Worm (Caenorhabditis elegans) whole organism, midembryonic: ENCODE measurements around the gene C01C4.3.

Experiments used
- T22C8.4 ChIP-seq: fragments of 200-800 bp; sonication (Bioruptor generic); IDR thresholded peaks from 2 replicates; pipeline ENCODE4 v1.3.6; 2022; ENCODE audit warnings: missing genetic modification characterization, missing compliant biosample characterization
- cog-1 ChIP-seq: sonication (generic microtip); optimal IDR thresholded peaks from 2 replicates; lab custom pipeline; 2016; ENCODE audit warnings: missing genetic modification characterization, missing compliant biosample characterization
- flt-1 ChIP-seq: fragments of 200-800 bp; sonication (Bioruptor generic); IDR thresholded peaks from 2 replicates; pipeline ENCODE4 v1.3.6; 2022; ENCODE audit warnings: missing genetic modification characterization, missing compliant biosample characterization
- klf-2 ChIP-seq: fragments of 200-800 bp; sonication (Bioruptor generic); conservative IDR thresholded peaks from 2 replicates; pipeline ENCODE4 v1.3.6; 2022; ENCODE audit warnings: missing genetic modification reagents, missing genetic modification characterization, missing compliant biosample characterization
- med-1 ChIP-seq: sonication (generic microtip); optimal IDR thresholded peaks from 2 replicates; lab custom pipeline; 2017; ENCODE audit warnings: missing genetic modification characterization, mild to moderate bottlenecking, missing compliant biosample characterization, antibody characterized with exemption, missing genetic modification reagents; ENCODE audit not compliant: insufficient read depth
- ref-1 ChIP-seq: fragments of 200-800 bp; sonication (Bioruptor generic); conservative IDR thresholded peaks from 2 replicates; pipeline ENCODE4 v1.3.6; 2022; ENCODE audit warnings: missing genetic modification reagents, missing genetic modification characterization, missing compliant biosample characterization
- tab-1 ChIP-seq: fragments of 200-800 bp; sonication (Bioruptor generic); IDR thresholded peaks from 2 replicates; pipeline ENCODE4 v1.3.6; 2022; ENCODE audit warnings: missing genetic modification characterization, missing compliant biosample characterization
- ztf-23 ChIP-seq: fragments of 200-800 bp; sonication (Bioruptor generic); IDR thresholded peaks from 2 replicates; pipeline ENCODE4 v1.3.6; 2022; ENCODE audit warnings: missing genetic modification reagents, missing genetic modification characterization, missing compliant biosample characterization
- ztf-29 ChIP-seq: fragments of 200-800 bp; sonication (Bioruptor generic); IDR thresholded peaks from 2 replicates; pipeline ENCODE4 v1.3.6; 2022; ENCODE audit warnings: missing genetic modification reagents, missing genetic modification characterization, missing compliant biosample characterization

The C01C4.3 gene

ce11 chrX:3680544-3681214 lies 16.0 kb upstream of the C01C4.3 start, which contains the start of gene tsp-17:
tsp-17 (plus strand) TSS chrX:3681164.
- TF ChIP-seq flt-1 (GFP tag; lab: Robert Waterston, UW) (no peak), ztf-23 (GFP tag; lab: Robert Waterston, UW) (no peak), cog-1 (no peak), klf-2 (GFP tag; lab: Robert Waterston, UW) (no peak), tab-1 (no peak), ztf-29 (no peak), ref-1 (GFP tag; lab: Robert Waterston, UW) (no peak)

- TF ChIP-seq ztf-29 (no peak), tab-1 (no peak), ztf-23 (GFP tag; lab: Robert Waterston, UW) (no peak), med-1 (no peak)
These were observed 13.6 kb upstream of the C01C4.3 start for ce11 chrX:3683060-3683459.

ce11 chrX:3686420-3686819 lies 10.3 kb upstream of the C01C4.3 start:
- TF ChIP-seq ztf-29 (no peak), ref-1 (GFP tag; lab: Robert Waterston, UW) (no peak), tab-1 (no peak), flt-1 (GFP tag; lab: Robert Waterston, UW) (no peak), cog-1 (no peak), klf-2 (GFP tag; lab: Robert Waterston, UW) (no peak), ztf-23 (GFP tag; lab: Robert Waterston, UW) (no peak), T22C8.4 (no peak), med-1 (no peak)

ce11 chrX:3689155-3689719 lies 7.5 kb upstream of the C01C4.3 start, which contains the start of gene tag-278:
tag-278 (minus strand) TSS chrX:3689205.
- no peak for TF ChIP-seq cog-1
- no peak for TF ChIP-seq ztf-29
- TF ChIP-seq ztf-23 (GFP tag; lab: Robert Waterston, UW) = no peak
- TF ChIP-seq T22C8.4 = no peak
- TF ChIP-seq tab-1 = no peak
- TF ChIP-seq med-1 = no peak
- TF ChIP-seq flt-1 (GFP tag; lab: Robert Waterston, UW) = no peak

ce11 chrX:3689802-3690201 lies 6.9 kb upstream of the C01C4.3 start:
- TF ChIP-seq cog-1 = no peak
- TF ChIP-seq flt-1 (GFP tag; lab: Robert Waterston, UW) = no peak
- no peak for TF ChIP-seq ztf-29
- TF ChIP-seq tab-1 = no peak
- TF ChIP-seq med-1 = no peak
- no peak for TF ChIP-seq ref-1 (GFP tag; lab: Robert Waterston, UW)
- no peak for TF ChIP-seq T22C8.4
- TF ChIP-seq klf-2 (GFP tag; lab: Robert Waterston, UW) = no peak
- no peak for TF ChIP-seq ztf-23 (GFP tag; lab: Robert Waterston, UW)

- TF ChIP-seq T22C8.4 (no peak), cog-1 (no peak), ztf-29 (no peak), klf-2 (GFP tag; lab: Robert Waterston, UW) (no peak), ztf-23 (GFP tag; lab: Robert Waterston, UW) (no peak), tab-1 (no peak), ref-1 (GFP tag; lab: Robert Waterston, UW) (no peak), flt-1 (GFP tag; lab: Robert Waterston, UW) (no peak), med-1 (no peak)
These were observed 3.6 kb upstream of the C01C4.3 start, which contains the start of gene C02F12.8 for ce11 chrX:3693138-3693537. C02F12.8 (minus strand) TSS chrX:3693238.

- TF ChIP-seq ztf-23 (GFP tag; lab: Robert Waterston, UW) (0 out of 2 replicates have a peak, but pooled peaks have one; percentile 13), cog-1 (no peak), tab-1 (0 out of 2 replicates have a peak, but pooled peaks have one; percentile 31), ref-1 (GFP tag; lab: Robert Waterston, UW) (no peak), flt-1 (GFP tag; lab: Robert Waterston, UW) (peak; percentile 70; the same call in 1 of the 2 replicates), klf-2 (GFP tag; lab: Robert Waterston, UW) (no peak), med-1 (no peak), ztf-29 (no peak), T22C8.4 (no peak)
These were observed 2.5 kb upstream of the C01C4.3 start for ce11 chrX:3694172-3694571.

ce11 chrX:3695826-3696225 lies 877 bp upstream of the C01C4.3 start:
- TF ChIP-seq tab-1 = no peak
- TF ChIP-seq ref-1 (GFP tag; lab: Robert Waterston, UW) = no peak
- no peak for TF ChIP-seq ztf-29
- TF ChIP-seq flt-1 (GFP tag; lab: Robert Waterston, UW) = no peak
- TF ChIP-seq klf-2 (GFP tag; lab: Robert Waterston, UW) = no peak

ce11 chrX:3697623-3698022 lies 920 bp downstream of the C01C4.3 start:
- peak; percentile 89 for TF ChIP-seq T22C8.4
- TF ChIP-seq klf-2 (GFP tag; lab: Robert Waterston, UW) = peak; percentile 92
- peak; percentile 94 for TF ChIP-seq tab-1
- TF ChIP-seq ztf-23 (GFP tag; lab: Robert Waterston, UW) = peak; percentile 91
- peak; percentile 87 for TF ChIP-seq ref-1 (GFP tag; lab: Robert Waterston, UW)
- TF ChIP-seq ztf-29 = peak; percentile 88
- peak; percentile 96 for TF ChIP-seq flt-1 (GFP tag; lab: Robert Waterston, UW)
- TF ChIP-seq med-1 = peak; percentile 62
- TF ChIP-seq cog-1 = peak; percentile 90

- no peak for TF ChIP-seq ref-1 (GFP tag; lab: Robert Waterston, UW)
- no peak for TF ChIP-seq T22C8.4
- TF ChIP-seq cog-1 = no peak
- TF ChIP-seq flt-1 (GFP tag; lab: Robert Waterston, UW) = no peak
- TF ChIP-seq med-1 = no peak
- TF ChIP-seq tab-1 = no peak
- TF ChIP-seq klf-2 (GFP tag; lab: Robert Waterston, UW) = no peak
- TF ChIP-seq ztf-23 (GFP tag; lab: Robert Waterston, UW) = no peak
- no peak for TF ChIP-seq ztf-29
These were observed 5.2 kb downstream of the C01C4.3 start for ce11 chrX:3701861-3702260.
